Fruit fly (Drosophila melanogaster): Measurements from ENCODE around the gene CG2004.

Gene CG2004

DNA sequence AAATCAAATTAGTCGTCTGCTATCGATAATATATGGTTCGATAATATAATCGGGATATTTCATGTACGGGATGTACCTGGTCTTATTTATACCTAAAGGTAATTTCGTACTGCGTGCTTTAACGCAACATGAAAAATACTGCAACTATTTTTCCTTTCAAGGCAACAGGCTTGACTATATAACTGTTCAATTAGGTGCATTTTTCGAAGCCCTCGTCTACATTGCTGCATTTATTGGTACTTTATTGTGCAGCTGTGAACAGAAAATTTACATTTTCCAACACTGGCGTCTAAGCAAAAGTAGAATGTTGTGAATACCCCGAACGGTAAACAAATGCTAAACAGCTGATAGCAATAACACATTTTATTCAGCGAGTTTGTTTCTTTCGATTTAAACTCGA lies 24.7 kb downstream of the CG2004 start, which contains the start of the genes Ppt1 and Ogg1 (continued):
- TF ChIP-seq pan (optimal IDR thresholded peaks at IDR 0.05) (no peak), pan (GFP tag; optimal IDR thresholded peaks at IDR 0.05 in 1 of 2, IDR thresholded peaks at IDR 0.05 in 1 of 2) (peak in 1 of 2 experiments; percentile 10), CG11093 (GFP tag; IDR thresholded peaks at IDR 0.05) (no peak), Rfx (GFP tag; IDR thresholded peaks at IDR 0.05) (peak; percentile 71), CG1024 (GFP tag; IDR thresholded peaks at IDR 0.05) (no peak), eyg (GFP tag; optimal IDR thresholded peaks at IDR 0.05) (peak; percentile 16), Poxn (GFP tag; IDR thresholded peaks at IDR 0.05) (no peak), fru (optimal IDR thresholded peaks at IDR 0.05) (no peak), CG31388 (GFP tag; optimal IDR thresholded peaks at IDR 0.05) (no peak), btn (GFP tag; optimal IDR thresholded peaks at IDR 0.05) (no peak), CG17829 (tag; optimal IDR thresholded peaks at IDR 0.05) (peak; percentile 45), Lim3 (GFP tag; IDR thresholded peaks at IDR 0.05) (no peak), Usf (GFP tag; optimal IDR thresholded peaks at IDR 0.05) (no peak), hbn (GFP tag; IDR thresholded peaks at IDR 0.05; ENCODE audit: partially characterized antibody) (peak; percentile 45; the same call in 1 of the 2 replicates), Bdp1 (GFP tag; optimal IDR thresholded peaks at IDR 0.05) (no peak), Kr (GFP tag; optimal IDR thresholded peaks at IDR 0.05) (no peak), ac (GFP tag; optimal IDR thresholded peaks at IDR 0.05) (no peak), Dad (GFP tag; optimal IDR thresholded peaks at IDR 0.05) (peak; percentile 44), dan (GFP tag; IDR thresholded peaks at IDR 0.05) (no peak), CG8765 (GFP tag; IDR thresholded peaks at IDR 0.05) (no peak), MESR4 (GFP tag; optimal IDR thresholded peaks at IDR 0.05) (peak; percentile 30), Pdp1 (GFP tag; optimal IDR thresholded peaks at IDR 0.05) (peak; percentile 56 to 64), Awh (GFP tag; IDR thresholded peaks at IDR 0.05) (no peak), prd (optimal IDR thresholded peaks at IDR 0.05) (no peak), prd (GFP tag; IDR thresholded peaks at IDR 0.05) (peak; percentile 45; the same call in 1 of the 3 replicates), ftz-f1 (GFP tag; optimal IDR thresholded peaks at IDR 0.05) (no peak), jing (GFP tag; optimal IDR thresholded peaks at IDR 0.05) (no peak), CG4282 (GFP tag; optimal IDR thresholded peaks at IDR 0.05) (peak; percentile 35), gem (tag; optimal IDR thresholded peaks at IDR 0.05) (peak; percentile 60), CG4424 (GFP tag; optimal IDR thresholded peaks at IDR 0.05) (peak; percentile 57), CG8281 (tag; optimal IDR thresholded peaks at IDR 0.05) (no peak), CG9437 (GFP tag; optimal IDR thresholded peaks at IDR 0.05) (no peak), ro (GFP tag; IDR thresholded peaks at IDR 0.05) (no peak), row (GFP tag; IDR thresholded peaks at IDR 0.05) (peak; percentile 89), sens (GFP tag) (peak; percentile 92), wor (GFP tag; IDR thresholded peaks at IDR 0.05) (no peak), CG18764 (GFP tag; optimal IDR thresholded peaks at IDR 0.05) (peak; percentile 36), HLH3B (GFP tag; IDR thresholded peaks at IDR 0.05) (peak; percentile 33; the same call in 1 of the 2 replicates), fd64A (GFP tag; optimal IDR thresholded peaks at IDR 0.05) (no peak), CG18011 (GFP tag; optimal IDR thresholded peaks at IDR 0.05) (peak; percentile 42), h (optimal IDR thresholded peaks at IDR 0.05) (no peak), Hmr (GFP tag; optimal IDR thresholded peaks at IDR 0.05) (peak; percentile 59), Aef1 (GFP tag; IDR thresholded peaks at IDR 0.05) (0 out of 3 replicates have a peak, but pooled peaks have one; percentile 10), en (GFP tag; optimal IDR thresholded peaks at IDR 0.05) (peak; percentile 53), CG3163 (GFP tag; optimal IDR thresholded peaks at IDR 0.05) (peak; percentile 47), CG11695 (GFP tag; IDR thresholded peaks at IDR 0.05) (0 out of 3 replicates have a peak, but pooled peaks have one; percentile 18), Fer1 (GFP tag; optimal IDR thresholded peaks at IDR 0.05) (peak; percentile 55), ara (GFP tag; IDR thresholded peaks at IDR 0.05) (no peak), nerfin-2 (GFP tag; IDR thresholded peaks at IDR 0.05; ENCODE audit: partially characterized antibody) (no peak), CG9215 (GFP tag; IDR thresholded peaks at IDR 0.05) (no peak), C15 (GFP tag; IDR thresholded peaks at IDR 0.05) (no peak), CG6654 (GFP tag; optimal IDR thresholded peaks at IDR 0.05) (no peak), hth (optimal IDR thresholded peaks at IDR 0.05) (no peak), Ptx1 (GFP tag; IDR thresholded peaks at IDR 0.05) (peak; percentile 67)

All from whole organism, embryonic.